Fruit fly (Drosophila melanogaster): ENCODE results near the gene cass.

The cass gene

DNA sequence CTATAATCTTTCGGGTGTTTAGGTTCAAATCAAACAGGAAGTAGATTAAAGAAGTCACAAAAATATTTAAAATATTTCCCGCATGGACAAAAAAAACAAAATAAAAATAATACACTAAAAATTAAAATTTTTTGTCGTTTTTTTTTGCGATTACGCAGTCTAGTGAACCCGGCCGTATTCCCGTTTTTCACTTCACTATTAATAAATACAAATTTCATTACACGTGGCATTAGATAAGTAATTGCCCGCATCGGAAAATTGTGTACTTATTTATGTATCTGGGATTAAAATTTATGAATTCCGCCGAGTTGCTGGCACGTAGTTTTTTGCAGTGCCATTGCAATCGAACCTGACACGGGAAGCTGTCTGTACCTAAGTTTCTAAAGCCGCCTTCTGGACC is 50.5 kb downstream of the cass start:
- TF ChIP-seq usp (GFP tag; optimal IDR thresholded peaks at IDR 0.05) (no peak), sage (GFP tag; optimal IDR thresholded peaks at IDR 0.05) (no peak), Dif (GFP tag; optimal IDR thresholded peaks at IDR 0.05; ENCODE audit: partially characterized antibody) (no peak), psq (GFP tag; optimal IDR thresholded peaks at IDR 0.05) (no peak), fru (GFP tag; optimal IDR thresholded peaks at IDR 0.05) (peak; percentile 1), Sp1 (GFP tag; optimal IDR thresholded peaks at IDR 0.05) (no peak), ey (GFP tag; optimal IDR thresholded peaks at IDR 0.05) (peak; percentile 8), tai (GFP tag; optimal IDR thresholded peaks at IDR 0.05) (no peak), Jra (GFP tag; optimal IDR thresholded peaks at IDR 0.05) (no peak), foxo (GFP tag; optimal IDR thresholded peaks at IDR 0.05) (peak in 1 of 2 experiments; percentile 3), GATAd (GFP tag; optimal IDR thresholded peaks at IDR 0.05) (no peak), CG32264 (GFP tag; optimal IDR thresholded peaks at IDR 0.05) (no peak), HLH106 (tag; optimal IDR thresholded peaks at IDR 0.05) (no peak), Vsx2 (GFP tag; optimal IDR thresholded peaks at IDR 0.05; ENCODE audit: partially characterized antibody) (no peak), dl (GFP tag; optimal IDR thresholded peaks at IDR 0.05; ENCODE audit: insufficient read depth in 1 of 2, partially characterized antibody in 2 of 2) (no peak), jim (GFP tag; optimal IDR thresholded peaks at IDR 0.05) (no peak), Abd-B (GFP tag; optimal IDR thresholded peaks at IDR 0.05) (no peak), CrebA (GFP tag; optimal IDR thresholded peaks at IDR 0.05; ENCODE audit: borderline replicate concordance) (no peak), sv (GFP tag; optimal IDR thresholded peaks at IDR 0.05) (no peak), Rel (GFP tag; optimal IDR thresholded peaks at IDR 0.05) (no peak), Rel (tag; optimal IDR thresholded peaks at IDR 0.05) (no peak), CG9705 (GFP tag; optimal IDR thresholded peaks at IDR 0.05) (no peak), pan (optimal IDR thresholded peaks at IDR 0.05) (no peak)

DNA sequence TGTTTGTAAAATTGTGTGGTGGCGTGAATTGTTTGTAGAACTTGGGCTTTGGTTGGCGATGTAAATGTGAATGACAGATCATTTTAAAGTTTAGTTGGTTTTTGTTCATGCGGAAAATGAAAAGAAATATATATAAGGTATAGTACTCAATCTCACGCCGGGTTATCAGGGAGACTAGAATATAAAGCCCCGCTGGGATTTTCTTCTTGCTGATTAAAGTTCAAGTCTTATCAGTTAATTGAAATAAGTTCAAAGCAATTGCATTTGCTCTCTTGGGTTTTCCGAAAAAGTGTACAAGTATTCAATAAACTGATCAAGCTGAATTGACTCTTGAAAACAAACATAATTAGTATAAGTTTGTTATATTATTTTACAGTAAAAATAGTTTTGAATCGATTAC is 52.3 kb downstream of the cass start:
- no peak for TF ChIP-seq tai (GFP tag; optimal IDR thresholded peaks at IDR 0.05)
- TF ChIP-seq Rel (GFP tag; optimal IDR thresholded peaks at IDR 0.05): no peak
- TF ChIP-seq Rel (tag; optimal IDR thresholded peaks at IDR 0.05): peak; percentile 84
- no peak for TF ChIP-seq Sp1 (GFP tag; optimal IDR thresholded peaks at IDR 0.05)
- no peak for TF ChIP-seq lola (GFP tag; optimal IDR thresholded peaks at IDR 0.05)

DNA sequence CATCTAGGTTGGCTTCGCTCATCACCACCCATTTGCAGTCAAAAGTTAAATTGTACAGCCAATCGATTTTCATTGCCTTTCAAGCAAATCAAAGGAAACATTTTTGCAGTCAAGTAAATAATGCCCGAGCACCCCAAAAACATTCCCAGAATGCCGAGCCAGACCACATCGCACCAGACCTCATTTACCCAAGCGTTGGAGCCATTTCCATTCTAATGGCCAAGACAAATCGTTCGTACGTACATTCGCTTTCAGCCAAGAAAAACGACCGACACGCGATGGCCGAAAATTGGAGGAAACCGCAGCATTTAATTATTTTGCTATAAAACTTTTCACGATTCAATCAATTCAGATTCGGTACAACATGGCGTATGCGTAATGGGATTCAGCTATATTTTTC is 52.7 kb downstream of the cass start:
- TF ChIP-seq Myc (optimal IDR thresholded peaks at IDR 0.05): no peak
- TF ChIP-seq Mio (GFP tag; optimal IDR thresholded peaks at IDR 0.05): no peak
- TF ChIP-seq sv (GFP tag; optimal IDR thresholded peaks at IDR 0.05): no peak
- TF ChIP-seq dl (GFP tag; optimal IDR thresholded peaks at IDR 0.05; ENCODE audit: insufficient read depth in 1 of 2, partially characterized antibody in 2 of 2): no peak
- TF ChIP-seq Hnf4 (GFP tag; optimal IDR thresholded peaks at IDR 0.05): no peak
- no peak for TF ChIP-seq Hr83 (GFP tag; optimal IDR thresholded peaks at IDR 0.05; ENCODE audit: poor library complexity, severe bottlenecking)
- TF ChIP-seq br (GFP tag; optimal IDR thresholded peaks at IDR 0.05): no peak
- no peak for TF ChIP-seq N (GFP tag; optimal IDR thresholded peaks at IDR 0.05)
- no peak for TF ChIP-seq pan (optimal IDR thresholded peaks at IDR 0.05)
- no peak for TF ChIP-seq lola (GFP tag; optimal IDR thresholded peaks at IDR 0.05)
- no peak for TF ChIP-seq rgr (GFP tag; optimal IDR thresholded peaks at IDR 0.05)
- no peak for TF ChIP-seq usp (GFP tag; optimal IDR thresholded peaks at IDR 0.05)
- no peak for TF ChIP-seq fru (GFP tag; optimal IDR thresholded peaks at IDR 0.05)
- no peak for TF ChIP-seq Rel (GFP tag; optimal IDR thresholded peaks at IDR 0.05)
- no peak for TF ChIP-seq Rel (tag; optimal IDR thresholded peaks at IDR 0.05)
